Worm (Caenorhabditis elegans) whole organism, L1 larva: ENCODE data around the gene C07A12.18.

Experiments
- C04F5.9 ChIP-seq: sonication (generic microtip); optimal IDR thresholded peaks from 2 replicates; lab custom pipeline; 2016; ENCODE audit warnings: missing genetic modification characterization, missing compliant biosample characterization
- C16A3.4 ChIP-seq: fragments of 150-350 bp; optimal IDR thresholded peaks from 2 replicates; lab custom pipeline; 2014; ENCODE audit warnings: missing biosample characterization, missing genetic modification characterization
- Y116A8C.19 ChIP-seq: sonication (generic microtip); optimal IDR thresholded peaks from 2 replicates; lab custom pipeline; 2016; ENCODE audit warnings: missing compliant biosample characterization, missing genetic modification characterization, borderline replicate concordance
- aha-1 ChIP-seq: fragments of 150-350 bp; optimal IDR thresholded peaks from 2 replicates; lab custom pipeline; 2014; ENCODE audit warnings: missing biosample characterization, missing genetic modification characterization
- blmp-1 ChIP-seq: fragments of 150-350 bp; optimal IDR thresholded peaks from 2 replicates; lab custom pipeline; 2014; ENCODE audit warnings: missing biosample characterization, missing genetic modification characterization
- ceh-82 ChIP-seq, 3 experiments: fragments of 150-350 bp in 1 of 3; sonication (generic microtip) in 2 of 3; optimal IDR thresholded peaks; 2 replicates each; lab custom pipeline; 2014 to 2017; ENCODE audit warnings: missing biosample characterization in 3 of 3, missing genetic modification characterization in 3 of 3
- ceh-90 ChIP-seq: sonication (generic microtip); optimal IDR thresholded peaks from 2 replicates; lab custom pipeline; 2016; ENCODE audit warnings: missing genetic modification characterization, missing compliant biosample characterization
- dpl-1 ChIP-seq, 3 experiments: fragments of 150-350 bp in 2 of 3; sonication (generic microtip) in 1 of 3; optimal IDR thresholded peaks; 2 replicates each; lab custom pipeline; 2014 to 2017; ENCODE audit warnings: missing biosample characterization in 3 of 3, missing genetic modification characterization in 3 of 3, missing genetic modification reagents in 3 of 3
- dsc-1 ChIP-seq: sonication (generic microtip); optimal IDR thresholded peaks from 2 replicates; lab custom pipeline; 2016; ENCODE audit warnings: mild to moderate bottlenecking, missing genetic modification characterization, missing compliant biosample characterization
- efl-1 ChIP-seq, 4 experiments: fragments of 150-350 bp; optimal IDR thresholded peaks in 3 of 4; peaks in 1 of 4; 1 replicate in 1 of 4; 2 replicates in 3 of 4; lab custom pipeline; 2014; ENCODE audit warnings: missing biosample characterization in 2 of 4, missing genetic modification characterization in 2 of 4, missing genetic modification reagents in 2 of 4
- efl-3 ChIP-seq: fragments of 200-800 bp; sonication (Bioruptor generic); optimal IDR thresholded peaks from 2 replicates; lab custom pipeline; 2018; ENCODE audit warnings: mild to moderate bottlenecking, missing genetic modification characterization, missing compliant biosample characterization
- egl-13 ChIP-seq: sonication (generic microtip); optimal IDR thresholded peaks from 2 replicates; lab custom pipeline; 2016; ENCODE audit warnings: missing genotype, missing genetic modification reagents, missing genetic modification characterization, missing compliant biosample characterization
- egl-27 ChIP-seq, 2 experiments: fragments of 150-350 bp in 1 of 2; sonication (generic microtip); optimal IDR thresholded peaks; 3 replicates each; lab custom pipeline; 2017 to 2018; ENCODE audit warnings: missing biosample characterization in 2 of 2, missing genetic modification characterization in 2 of 2, missing genetic modification reagents in 2 of 2
- elt-2 ChIP-seq: sonication (generic microtip); optimal IDR thresholded peaks from 2 replicates; lab custom pipeline; 2016; ENCODE audit warnings: missing genetic modification characterization, mild to moderate bottlenecking, inconsistent platforms, missing compliant biosample characterization, missing genetic modification reagents
- elt-3 ChIP-seq, 6 experiments: fragments of 150-350 bp in 1 of 6; sonication (generic microtip); optimal IDR thresholded peaks; 2 replicates each; lab custom pipeline; 2017 to 2018; ENCODE audit warnings: missing biosample characterization in 6 of 6, missing genetic modification characterization in 6 of 6, inconsistent platforms in 1 of 6
- ets-5 ChIP-seq: fragments of 200-800 bp; sonication (Bioruptor generic); IDR thresholded peaks from 2 replicates; pipeline ENCODE4 v1.3.6; 2022; ENCODE audit warnings: missing genetic modification characterization, missing compliant biosample characterization
- fkh-10 ChIP-seq: sonication (generic microtip); optimal IDR thresholded peaks from 2 replicates; lab custom pipeline; 2017; ENCODE audit warnings: missing biosample characterization, missing genetic modification reagents, missing genetic modification characterization
- fkh-4 ChIP-seq: sonication (generic microtip); optimal IDR thresholded peaks from 2 replicates; lab custom pipeline; 2016; ENCODE audit warnings: missing compliant biosample characterization, missing genetic modification characterization, borderline replicate concordance
- fkh-8 ChIP-seq: sonication (generic microtip); optimal IDR thresholded peaks from 2 replicates; lab custom pipeline; 2016; ENCODE audit warnings: mild to moderate bottlenecking, missing genetic modification characterization, missing compliant biosample characterization
- fos-1 ChIP-seq: fragments of 150-350 bp; optimal IDR thresholded peaks from 2 replicates; lab custom pipeline; 2014; ENCODE audit warnings: missing biosample characterization, missing genetic modification characterization
- hpl-2 ChIP-seq: fragments of 150-350 bp; optimal IDR thresholded peaks from 2 replicates; lab custom pipeline; 2014; ENCODE audit warnings: missing biosample characterization, missing genetic modification reagents, missing genetic modification characterization
- isw-1 ChIP-seq: fragments of 200-800 bp; sonication (Bioruptor generic); IDR thresholded peaks from 2 replicates; pipeline ENCODE4 v1.3.6; 2022; ENCODE audit warnings: missing genetic modification characterization, missing compliant biosample characterization
- jun-1 ChIP-seq: fragments of 150-350 bp; optimal IDR thresholded peaks from 2 replicates; lab custom pipeline; 2014; ENCODE audit warnings: missing biosample characterization, missing genetic modification reagents, missing genetic modification characterization
- lin-13 ChIP-seq: fragments of 150-350 bp; optimal IDR thresholded peaks from 2 replicates; lab custom pipeline; 2014; ENCODE audit warnings: missing biosample characterization, missing genetic modification reagents, missing genetic modification characterization
- lin-15B ChIP-seq: fragments of 150-350 bp; sonication (generic microtip); optimal IDR thresholded peaks from 3 replicates; lab custom pipeline; 2014; ENCODE audit warnings: missing biosample characterization, missing genetic modification characterization
- lir-3 ChIP-seq: sonication (generic microtip); optimal IDR thresholded peaks from 2 replicates; lab custom pipeline; 2016; ENCODE audit warnings: mild to moderate bottlenecking, missing genetic modification characterization, moderate library complexity, missing compliant biosample characterization; ENCODE audit not compliant: poor library complexity
- lsy-2 ChIP-seq, 2 experiments: fragments of 150-350 bp; optimal IDR thresholded peaks; 2 replicates each; lab custom pipeline; 2014; ENCODE audit warnings: missing biosample characterization in 2 of 2, missing genetic modification characterization in 2 of 2
- mab-9 ChIP-seq: fragments of 200-800 bp; sonication (Bioruptor generic); IDR thresholded peaks from 2 replicates; pipeline ENCODE4 v1.3.6; 2022; ENCODE audit warnings: missing genetic modification reagents, missing genetic modification characterization, missing compliant biosample characterization
- mdl-1 ChIP-seq, 2 experiments: fragments of 150-350 bp; optimal IDR thresholded peaks; 2 replicates each; lab custom pipeline; 2014 to 2017; ENCODE audit warnings: missing biosample characterization in 2 of 2, missing genetic modification characterization in 2 of 2, inconsistent platforms in 1 of 2
- mef-2 ChIP-seq: fragments of 150-350 bp; optimal IDR thresholded peaks from 2 replicates; lab custom pipeline; 2014; ENCODE audit warnings: missing biosample characterization, missing genetic modification characterization
- nhr-11 ChIP-seq: fragments of 150-350 bp; optimal IDR thresholded peaks from 2 replicates; lab custom pipeline; 2014; ENCODE audit warnings: missing biosample characterization, missing genetic modification characterization
- nhr-12 ChIP-seq: sonication (generic microtip); optimal IDR thresholded peaks from 2 replicates; lab custom pipeline; 2017; ENCODE audit warnings: missing biosample characterization, missing genetic modification characterization
- nhr-20 ChIP-seq: sonication (generic microtip); optimal IDR thresholded peaks from 2 replicates; lab custom pipeline; 2016; ENCODE audit warnings: mild to moderate bottlenecking, missing genetic modification characterization, missing compliant biosample characterization
- nhr-237 ChIP-seq: fragments of 150-350 bp; optimal IDR thresholded peaks from 2 replicates; lab custom pipeline; 2014; ENCODE audit warnings: missing biosample characterization, missing genetic modification characterization
- nhr-76 ChIP-seq: sonication (generic microtip); optimal IDR thresholded peaks from 2 replicates; lab custom pipeline; 2017; ENCODE audit warnings: missing biosample characterization, missing genetic modification characterization
- nhr-77 ChIP-seq: fragments of 150-350 bp; optimal IDR thresholded peaks from 2 replicates; lab custom pipeline; 2014; ENCODE audit warnings: missing biosample characterization, missing genetic modification characterization
- nhr-85 ChIP-seq: sonication (generic microtip); peaks from one replicate; lab custom pipeline; 2016; ENCODE audit warnings: missing genetic modification characterization, inconsistent platforms, missing compliant biosample characterization
- nhr-90 ChIP-seq: sonication (generic microtip); optimal IDR thresholded peaks from 2 replicates; lab custom pipeline; 2016; ENCODE audit warnings: mild to moderate bottlenecking, missing genetic modification characterization, missing compliant biosample characterization; ENCODE audit not compliant: poor library complexity
- pag-3 ChIP-seq: sonication (generic microtip); optimal IDR thresholded peaks from 2 replicates; lab custom pipeline; 2017; ENCODE audit warnings: missing genetic modification characterization, mild to moderate bottlenecking, missing compliant biosample characterization, antibody characterized with exemption, borderline replicate concordance; ENCODE audit not compliant: insufficient read depth
- snpc-4 ChIP-seq: fragments of 150-350 bp; optimal IDR thresholded peaks from 2 replicates; lab custom pipeline; 2014; ENCODE audit warnings: missing biosample characterization, missing genetic modification characterization
- snu-23 ChIP-seq: sonication (generic microtip); optimal IDR thresholded peaks from 2 replicates; lab custom pipeline; 2016; ENCODE audit warnings: missing genetic modification characterization, missing compliant biosample characterization
- swsn-7 ChIP-seq: sonication (generic microtip); optimal IDR thresholded peaks from 2 replicates; lab custom pipeline; 2016; ENCODE audit warnings: missing genetic modification characterization, missing compliant biosample characterization
- tbx-2 ChIP-seq: sonication (generic microtip); optimal IDR thresholded peaks from 2 replicates; lab custom pipeline; 2016; ENCODE audit warnings: missing genetic modification characterization, missing compliant biosample characterization
- xbp-1 ChIP-seq: sonication (generic microtip); optimal IDR thresholded peaks from 2 replicates; lab custom pipeline; 2016; ENCODE audit warnings: missing genetic modification characterization, missing compliant biosample characterization
- zag-1 ChIP-seq: fragments of 150-350 bp; optimal IDR thresholded peaks from 2 replicates; lab custom pipeline; 2014; ENCODE audit warnings: missing biosample characterization, missing genetic modification characterization
- ztf-4 ChIP-seq: fragments of 150-350 bp; optimal IDR thresholded peaks from 2 replicates; lab custom pipeline; 2014; ENCODE audit warnings: missing biosample characterization, missing genetic modification characterization

C07A12.18 gene

DNA sequence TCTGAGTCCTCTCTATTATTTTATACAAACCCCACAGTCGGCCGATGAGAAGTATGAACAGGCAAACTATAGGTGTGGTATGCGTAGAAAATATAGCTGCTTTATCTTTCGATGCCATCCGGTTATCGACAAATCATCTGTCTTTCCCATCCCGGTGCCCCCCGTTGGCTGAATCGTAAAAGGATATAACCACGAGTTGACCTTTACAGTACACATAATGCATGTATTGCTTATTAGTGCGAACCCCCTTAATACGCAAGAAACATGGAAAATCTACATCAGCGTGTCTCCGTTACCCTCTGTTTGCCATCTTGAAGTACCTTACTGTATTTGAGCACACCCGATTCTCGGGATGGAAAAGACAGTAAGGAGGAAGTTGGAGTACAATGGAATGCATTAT, 774 bp downstream of the C07A12.18 start:
- TF ChIP-seq tbx-2 (tag; lab: Kevin White, UChicago) (no peak), snu-23 (no peak), fos-1 (tag; lab: Kevin White, UChicago) (no peak), snpc-4 (tag; lab: Kevin White, UChicago) (no peak)

DNA sequence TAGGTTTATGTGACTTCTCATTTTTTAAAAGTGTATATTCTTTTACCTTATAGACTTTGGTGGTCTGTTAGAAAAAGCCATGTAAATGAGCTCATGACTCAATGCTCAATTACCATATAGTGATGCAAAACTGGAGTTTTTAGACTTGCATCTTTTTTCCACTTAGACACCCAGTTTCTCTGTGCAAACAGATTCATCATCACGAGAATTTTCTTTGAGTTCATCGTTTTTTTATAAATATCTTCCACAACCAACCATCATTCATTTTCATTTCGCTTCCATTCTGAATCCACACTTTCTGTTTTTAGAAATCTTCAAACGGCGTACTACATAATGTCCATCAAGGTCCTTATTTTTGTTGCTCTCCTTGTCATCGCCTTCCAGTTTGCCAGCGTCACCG, 5.2 kb downstream of the C07A12.18 start, which contains the start of gene C07A12.2:
Gene C07A12.2, plus strand, starts transcription at position 301 of the 400 bp plus-strand sequence.
- TF ChIP-seq fkh-4: no peak
- TF ChIP-seq nhr-11 (tag; lab: Kevin White, UChicago): no peak
- no peak for TF ChIP-seq egl-27 (tag; optimal IDR thresholded peaks at IDR 0.05; lab: Kevin White, UChicago)
- no peak for TF ChIP-seq pag-3
- TF ChIP-seq aha-1 (tag; lab: Kevin White, UChicago): no peak
- no peak for TF ChIP-seq nhr-12
- no peak for TF ChIP-seq lin-15B
- TF ChIP-seq efl-3 (GFP tag; lab: Kevin White, UChicago): no peak
- TF ChIP-seq nhr-77 (tag; lab: Kevin White, UChicago): no peak
- no peak for TF ChIP-seq elt-3 (tag; optimal IDR thresholded peaks at IDR 0.05; lab: Kevin White, UChicago)
- no peak for TF ChIP-seq fkh-8
- no peak for TF ChIP-seq nhr-237 (tag; lab: Kevin White, UChicago)
- no peak for TF ChIP-seq zag-1 (tag; lab: Kevin White, UChicago)
- no peak for TF ChIP-seq lin-13 (GFP tag; lab: Kevin White, UChicago)

DNA sequence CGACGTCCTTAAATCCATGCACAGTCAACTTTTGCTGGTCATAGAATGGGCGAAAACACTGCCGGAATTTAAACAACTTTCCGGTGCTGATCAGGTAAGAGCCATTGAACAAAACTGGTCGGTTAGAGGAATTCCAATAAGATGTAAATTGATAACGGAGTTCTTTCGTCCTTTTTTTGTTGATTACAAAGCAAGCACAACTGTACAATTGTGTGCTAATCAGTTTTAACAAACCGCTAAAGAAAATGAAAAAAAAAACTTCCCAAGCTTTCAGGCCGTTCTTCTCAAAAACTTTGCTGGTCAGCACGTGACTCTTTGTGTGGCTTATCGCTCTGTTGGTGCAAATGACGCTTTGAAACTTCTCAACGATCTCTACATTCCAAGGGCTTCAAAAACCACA, 15.6 kb downstream of the C07A12.18 start:
- TF ChIP-seq C04F5.9 (no peak), elt-2 (tag; lab: Kevin White, UChicago) (peak; percentile 34), egl-27 (tag; optimal IDR thresholded peaks at IDR 0.05; lab: Kevin White, UChicago) (no peak), elt-3 (tag; optimal IDR thresholded peaks at IDR 0.05; lab: Kevin White, UChicago) (no peak), nhr-76 (no peak), lin-15B (no peak), efl-1 (optimal IDR thresholded peaks at IDR 0.05; lab: Kevin White, UChicago) (no peak), efl-1 (GFP tag; optimal IDR thresholded peaks at IDR 0.05 in 1 of 2; lab: Kevin White, UChicago) (peak in 1 of 2 experiments; percentile 67)
- TF ChIP-seq, all 84 proteins: peak for 2

DNA sequence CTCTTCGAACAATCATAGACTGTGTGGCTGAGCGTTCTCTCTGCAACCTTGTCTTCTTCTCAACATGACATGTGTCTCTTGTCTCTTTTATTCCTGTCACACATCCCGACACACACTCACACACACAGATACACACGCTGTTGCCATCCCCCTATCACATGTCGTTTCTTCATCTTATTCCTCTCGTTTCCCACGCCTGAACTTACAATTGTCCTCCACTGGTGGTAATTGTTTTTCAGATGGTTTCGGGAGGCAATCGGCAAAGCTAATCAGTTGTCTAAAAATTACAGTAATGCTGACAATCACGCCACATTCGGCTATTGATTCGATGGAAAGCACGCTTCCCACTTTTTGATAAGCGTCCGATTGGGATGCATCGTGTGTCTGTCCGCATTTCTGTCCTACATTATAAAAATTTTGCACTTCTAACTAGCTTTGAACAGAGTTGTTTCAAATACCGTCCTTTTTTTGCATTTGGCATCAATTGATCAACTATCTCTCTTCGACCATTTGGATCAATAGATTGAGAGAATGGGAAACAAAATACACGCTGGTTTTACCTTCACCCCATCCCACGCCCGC, 17.5 kb downstream of the C07A12.18 start, which contains the start of gene nhr-35:
Gene nhr-35, plus strand, starts transcription at position 532 of the 582 bp plus-strand sequence.
- peak in 1 of 3 experiments; percentile 17 for TF ChIP-seq dpl-1 (GFP tag; optimal IDR thresholded peaks at IDR 0.05; lab: Kevin White, UChicago)
- TF ChIP-seq C16A3.4 (tag; lab: Kevin White, UChicago): peak; percentile 59
- no peak for TF ChIP-seq nhr-76
- no peak for TF ChIP-seq ceh-90 (tag; lab: Kevin White, UChicago)
- TF ChIP-seq tbx-2 (tag; lab: Kevin White, UChicago): peak; percentile 66
- peak; percentile 37 to 62 for TF ChIP-seq lsy-2 (tag; optimal IDR thresholded peaks at IDR 0.05; lab: Kevin White, UChicago)
- no peak for TF ChIP-seq egl-13 (tag; lab: Kevin White, UChicago)
- TF ChIP-seq mef-2 (tag; lab: Kevin White, UChicago): no peak
- TF ChIP-seq hpl-2 (GFP tag; lab: Kevin White, UChicago): no peak
- TF ChIP-seq xbp-1: peak; percentile 84
- no peak for TF ChIP-seq nhr-77 (tag; lab: Kevin White, UChicago)
- TF ChIP-seq fkh-10: no peak
- no peak for TF ChIP-seq ets-5
- TF ChIP-seq mab-9 (GFP tag; lab: Robert Waterston, UW): no peak
- TF ChIP-seq jun-1 (tag; lab: Kevin White, UChicago): peak; percentile 72
- peak; percentile 26 for TF ChIP-seq swsn-7 (tag; lab: Kevin White, UChicago)
- peak; percentile 92 for TF ChIP-seq nhr-85 (tag; lab: Kevin White, UChicago)
- no peak for TF ChIP-seq ceh-82 (tag; optimal IDR thresholded peaks at IDR 0.05; lab: Kevin White, UChicago)
- TF ChIP-seq nhr-20 (tag; lab: Kevin White, UChicago): peak; percentile 97
- TF ChIP-seq nhr-90: peak; percentile 66
- TF ChIP-seq mdl-1 (tag; optimal IDR thresholded peaks at IDR 0.05; lab: Kevin White, UChicago): peak in 1 of 2 experiments; percentile 93
- no peak for TF ChIP-seq isw-1 (GFP tag; lab: Robert Waterston, UW)
- TF ChIP-seq elt-3 (tag; optimal IDR thresholded peaks at IDR 0.05; lab: Kevin White, UChicago): peak in 5 of 6 experiments; percentile 27 to 84 (median 74)
- peak; percentile 59 for TF ChIP-seq ztf-4 (tag; lab: Kevin White, UChicago)
- peak; percentile 66 for TF ChIP-seq blmp-1
- TF ChIP-seq lir-3 (tag; lab: Kevin White, UChicago): no peak
- TF ChIP-seq fkh-8: no peak
- no peak for TF ChIP-seq dsc-1 (tag; lab: Kevin White, UChicago)
- no peak for TF ChIP-seq Y116A8C.19 (tag; lab: Kevin White, UChicago)
